Worm (Caenorhabditis elegans): ENCODE results near the gene T28D9.1.

DNA sequence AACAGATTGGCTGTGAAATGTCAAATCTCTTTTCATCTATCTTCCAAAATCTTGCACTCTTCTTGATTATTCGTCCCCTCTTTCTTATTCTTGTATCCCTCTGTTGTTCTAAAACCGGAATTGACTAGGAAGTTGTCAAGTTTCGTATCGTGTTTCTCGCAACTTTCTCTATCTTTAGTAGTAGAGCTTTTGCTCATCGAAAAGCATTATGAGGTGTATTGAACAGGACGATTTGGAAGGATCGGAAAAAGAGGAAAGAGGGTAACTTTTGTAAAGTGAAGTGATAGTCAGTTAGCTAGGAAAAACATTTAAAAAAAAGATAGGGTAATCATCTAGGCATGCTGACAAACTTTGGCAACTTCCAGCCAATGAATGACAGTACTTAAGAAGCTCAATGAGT is 4.3 kb downstream of the T28D9.1 start:
- no peak for TF ChIP-seq ama-1 (optimal IDR thresholded peaks at IDR 0.05)
- TF ChIP-seq ets-7 (tag; optimal IDR thresholded peaks at IDR 0.05): no peak
- no peak for TF ChIP-seq tra-4 (tag; optimal IDR thresholded peaks at IDR 0.05)
- TF ChIP-seq tbx-11 (GFP tag; IDR thresholded peaks at IDR 0.05): no peak
- no peak for TF ChIP-seq hmg-4 (GFP tag; optimal IDR thresholded peaks at IDR 0.05)

Measured in whole organism, early embryonic.